Fruit fly (Drosophila melanogaster): ENCODE data around the gene viaf.

DNA sequence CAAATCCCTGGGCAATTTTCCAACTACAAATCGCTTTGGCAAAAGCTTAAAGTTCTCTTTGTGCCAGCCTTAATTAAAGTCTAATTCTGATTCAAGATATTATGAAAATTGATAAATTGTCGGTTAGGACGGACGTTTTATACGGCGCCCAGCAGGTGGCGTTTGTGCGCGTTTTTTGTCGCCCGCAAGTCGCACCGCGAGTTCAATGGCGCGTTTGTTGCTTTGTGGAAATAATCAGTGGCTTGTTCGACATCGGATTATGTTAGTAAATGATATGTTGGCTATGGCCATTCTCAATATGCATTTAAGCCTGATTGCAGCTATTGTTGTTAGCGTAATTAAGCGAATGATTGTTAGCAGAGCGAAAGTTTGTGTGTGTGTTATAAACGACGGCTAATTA is 28.9 kb upstream of the viaf start:
- TF ChIP-seq Dek (tag; optimal IDR thresholded peaks at IDR 0.05): no peak
- TF ChIP-seq CTCF (GFP tag; optimal IDR thresholded peaks at IDR 0.05): peak; percentile 88
- no peak for TF ChIP-seq CG10462 (GFP tag; optimal IDR thresholded peaks at IDR 0.05)
- TF ChIP-seq CG15601 (tag; optimal IDR thresholded peaks at IDR 0.05): no peak
- no peak for TF ChIP-seq Atf6 (GFP tag; IDR thresholded peaks at IDR 0.05)
- TF ChIP-seq CG7928 (GFP tag; optimal IDR thresholded peaks at IDR 0.05): no peak
- no peak for TF ChIP-seq Dip3 (GFP tag; optimal IDR thresholded peaks at IDR 0.05)
- no peak for TF ChIP-seq HLH4C (GFP tag; IDR thresholded peaks at IDR 0.05; ENCODE audit: partially characterized antibody)
- no peak for TF ChIP-seq Poxn (GFP tag; IDR thresholded peaks at IDR 0.05)

Data from whole organism, embryonic.